Worm (Caenorhabditis elegans) whole organism, L4 larva: Measurements from ENCODE around the gene col-95.
A peak's percentile ranks its signal among the peaks of the same experiment; 100 is the strongest.

Experiments
- T26A8.4 ChIP-seq: fragments of 200-800 bp; sonication (Bioruptor generic); IDR thresholded peaks from 2 replicates; pipeline ENCODE4 v1.3.6; 2022; ENCODE audit warnings: missing genetic modification characterization, missing compliant biosample characterization
- aly-2 ChIP-seq: sonication (generic microtip); optimal IDR thresholded peaks from 2 replicates; lab custom pipeline; 2018; ENCODE audit warnings: missing biosample characterization, missing genetic modification characterization
- daf-8 ChIP-seq: fragments of 200-800 bp; sonication (Bioruptor generic); IDR thresholded peaks from 2 replicates; pipeline ENCODE4 v1.3.6; 2022; ENCODE audit warnings: missing genetic modification characterization, missing compliant biosample characterization
- egl-27 ChIP-seq: sonication (generic microtip); optimal IDR thresholded peaks from 3 replicates; lab custom pipeline; 2017; ENCODE audit warnings: missing biosample characterization, missing genetic modification reagents, missing genetic modification characterization
- jun-1 ChIP-seq: fragments of 150-350 bp; optimal IDR thresholded peaks from 2 replicates; lab custom pipeline; 2014; ENCODE audit warnings: missing biosample characterization, missing genetic modification reagents, missing genetic modification characterization
- lir-3 ChIP-seq: sonication (generic microtip); optimal IDR thresholded peaks from 2 replicates; lab custom pipeline; 2016; ENCODE audit warnings: mild to moderate bottlenecking, missing genetic modification characterization, missing compliant biosample characterization
- mep-1 ChIP-seq: fragments of 150-350 bp; sonication (generic microtip); optimal IDR thresholded peaks from 3 replicates; lab custom pipeline; 2014; ENCODE audit warnings: missing biosample characterization, missing genetic modification characterization
- nhr-28 ChIP-seq: fragments of 150-350 bp; optimal IDR thresholded peaks from 2 replicates; lab custom pipeline; 2014; ENCODE audit warnings: missing biosample characterization, missing genetic modification characterization
- pqm-1 ChIP-seq: sonication (generic microtip); optimal IDR thresholded peaks from 2 replicates; lab custom pipeline; 2017; ENCODE audit warnings: missing biosample characterization, missing genetic modification characterization
- unc-39 ChIP-seq: sonication (generic microtip); optimal IDR thresholded peaks from 2 replicates; lab custom pipeline; 2017; ENCODE audit warnings: missing biosample characterization, missing genetic modification characterization
- unc-62 ChIP-seq, 3 experiments: fragments of 150-350 bp in 1 of 3; sonication (generic microtip); optimal IDR thresholded peaks in 2 of 3; peaks in 1 of 3; 1 replicate in 1 of 3; 2 replicates in 2 of 3; lab custom pipeline; 2014 to 2017; ENCODE audit warnings: missing biosample characterization in 3 of 3, missing genetic modification characterization in 3 of 3, missing genetic modification reagents in 3 of 3, missing genotype in 1 of 3

- TF ChIP-seq mep-1 (tag; lab: Kevin White, UChicago) (peak; percentile 76), unc-39 (tag; lab: Kevin White, UChicago) (no peak), jun-1 (no peak), pqm-1 (no peak), T26A8.4 (GFP tag; lab: Robert Waterston, UW) (0 out of 2 replicates have a peak, but pooled peaks have one; percentile 48), unc-62 (GFP tag; optimal IDR thresholded peaks at IDR 0.05 in 1 of 2; lab: Kevin White, UChicago) (no peak), unc-62 (tag; optimal IDR thresholded peaks at IDR 0.05; lab: Kevin White, UChicago) (no peak), nhr-28 (tag; lab: Kevin White, UChicago) (peak; percentile 24), egl-27 (no peak), daf-8 (no peak), aly-2 (tag; lab: Kevin White, UChicago) (no peak), lir-3 (tag; lab: Kevin White, UChicago) (no peak)
These were observed 42.9 kb downstream of the col-95 start, which contains the start of gene mrt-2 for ce11 chrIII:11746718-11747117.
